Worm (Caenorhabditis elegans) whole organism, young adult: Measurements from ENCODE around the gene pals-16.

Experiments
- B0035.1 ChIP-seq: sonication (generic microtip); optimal IDR thresholded peaks from 2 replicates; lab custom pipeline; 2016; ENCODE audit warnings: missing genetic modification characterization, mild to moderate bottlenecking, missing compliant biosample characterization, missing genotype, missing genetic modification reagents
- B0261.1 ChIP-seq: sonication (generic microtip); optimal IDR thresholded peaks from 2 replicates; lab custom pipeline; 2016; ENCODE audit warnings: mild to moderate bottlenecking, missing genetic modification characterization, moderate library complexity, missing compliant biosample characterization
- D2030.7 ChIP-seq: fragments of 200-800 bp; sonication (Bioruptor generic); IDR thresholded peaks from 2 replicates; pipeline ENCODE4 v1.3.6; 2022; ENCODE audit warnings: missing genetic modification reagents, missing genetic modification characterization, missing compliant biosample characterization
- F10E7.11 ChIP-seq: sonication (generic microtip); optimal IDR thresholded peaks from 2 replicates; lab custom pipeline; 2017; ENCODE audit warnings: mild to moderate bottlenecking, missing genetic modification characterization, moderate library complexity, missing compliant biosample characterization
- F23B12.7 ChIP-seq: sonication (generic microtip); optimal IDR thresholded peaks from 2 replicates; lab custom pipeline; 2017; ENCODE audit warnings: missing genetic modification characterization, mild to moderate bottlenecking, missing compliant biosample characterization, antibody characterized with exemption, moderate library complexity; ENCODE audit not compliant: insufficient read depth
- F33H1.4 ChIP-seq: fragments of 200-800 bp; sonication (Bioruptor generic); IDR thresholded peaks from 2 replicates; pipeline ENCODE4 v1.3.6; 2022; ENCODE audit warnings: missing genetic modification reagents, missing genetic modification characterization, missing compliant biosample characterization
- F39B2.1 ChIP-seq: fragments of 200-800 bp; sonication (Bioruptor generic); IDR thresholded peaks from 2 replicates; pipeline ENCODE4 v1.3.6; 2022; ENCODE audit warnings: missing genetic modification reagents, missing genetic modification characterization, missing compliant biosample characterization
- F52B5.7 ChIP-seq: sonication (generic microtip); optimal IDR thresholded peaks from 2 replicates; lab custom pipeline; 2016; ENCODE audit warnings: mild to moderate bottlenecking, missing genetic modification characterization, missing compliant biosample characterization
- F55B11.4 ChIP-seq: sonication (generic microtip); optimal IDR thresholded peaks from 2 replicates; lab custom pipeline; 2016; ENCODE audit warnings: missing compliant biosample characterization, missing genetic modification characterization, borderline replicate concordance; ENCODE audit not compliant: insufficient read depth
- F57A8.1 ChIP-seq: fragments of 200-800 bp; sonication (Bioruptor generic); optimal IDR thresholded peaks from 2 replicates; lab custom pipeline; 2018; ENCODE audit warnings: mild to moderate bottlenecking, missing genetic modification characterization, moderate library complexity, missing compliant biosample characterization
- K11D2.4 ChIP-seq: fragments of 200-800 bp; sonication (Bioruptor generic); IDR thresholded peaks from 2 replicates; pipeline ENCODE4 v1.3.6; 2022; ENCODE audit warnings: missing genetic modification reagents, missing genetic modification characterization, missing compliant biosample characterization
- Y56A3A.18 ChIP-seq: fragments of 200-800 bp; sonication (Bioruptor generic); IDR thresholded peaks from 2 replicates; pipeline ENCODE4 v1.3.6; 2022; ENCODE audit warnings: missing genetic modification reagents, missing genetic modification characterization, missing compliant biosample characterization
- Y67H2A.10 ChIP-seq: fragments of 200-800 bp; sonication (Bioruptor generic); conservative IDR thresholded peaks from 2 replicates; pipeline ENCODE4 v1.3.6; 2022; ENCODE audit warnings: missing genetic modification reagents, missing genetic modification characterization, missing compliant biosample characterization
- atf-7 ChIP-seq: sonication (generic microtip); optimal IDR thresholded peaks from 2 replicates; lab custom pipeline; 2017; ENCODE audit warnings: mild to moderate bottlenecking, missing genetic modification characterization, missing compliant biosample characterization
- ccch-3 ChIP-seq: fragments of 200-800 bp; sonication (Bioruptor generic); optimal IDR thresholded peaks from 2 replicates; lab custom pipeline; 2018; ENCODE audit warnings: mild to moderate bottlenecking, missing genetic modification characterization, missing compliant biosample characterization
- cebp-1 ChIP-seq, 2 experiments: fragments of 200-800 bp in 1 of 2; sonication (Bioruptor generic) in 1 of 2; sonication (generic microtip) in 1 of 2; IDR thresholded peaks in 1 of 2; optimal IDR thresholded peaks in 1 of 2; 2 replicates each; pipeline versions ENCODE4 v1.3.6 to Lab custom; 2017 to 2022; ENCODE audit warnings: missing compliant biosample characterization in 2 of 2, missing genetic modification characterization in 2 of 2, mild to moderate bottlenecking in 1 of 2, missing genetic modification reagents in 1 of 2, moderate library complexity in 1 of 2
- ceh-79 ChIP-seq: sonication (generic microtip); optimal IDR thresholded peaks from 2 replicates; lab custom pipeline; 2017; ENCODE audit warnings: mild to moderate bottlenecking, missing genetic modification characterization, missing compliant biosample characterization
- die-1 ChIP-seq: sonication (generic microtip); optimal IDR thresholded peaks from 2 replicates; lab custom pipeline; 2016; ENCODE audit warnings: missing genotype, mild to moderate bottlenecking, missing genetic modification characterization, missing compliant biosample characterization
- dpl-1 ChIP-seq: fragments of 150-350 bp; optimal IDR thresholded peaks from 2 replicates; lab custom pipeline; 2014; ENCODE audit warnings: missing biosample characterization, missing genetic modification reagents, missing genetic modification characterization
- efl-1 ChIP-seq: fragments of 150-350 bp; optimal IDR thresholded peaks from 2 replicates; lab custom pipeline; 2014; ENCODE audit warnings: missing biosample characterization, missing genetic modification reagents, missing genetic modification characterization
- ekl-4 ChIP-seq: fragments of 200-800 bp; sonication (Bioruptor generic); IDR thresholded peaks from 2 replicates; pipeline ENCODE4 v1.3.6; 2022; ENCODE audit warnings: missing genetic modification reagents, missing genetic modification characterization, missing compliant biosample characterization
- hmg-1.2 ChIP-seq: fragments of 200-800 bp; sonication (Bioruptor generic); IDR thresholded peaks from 2 replicates; pipeline ENCODE4 v1.3.6; 2022; ENCODE audit warnings: missing genetic modification reagents, missing genetic modification characterization, missing compliant biosample characterization
- let-526 ChIP-seq: fragments of 200-800 bp; sonication (Bioruptor generic); IDR thresholded peaks from 2 replicates; pipeline ENCODE4 v1.3.6; 2022; ENCODE audit warnings: missing genetic modification reagents, missing genetic modification characterization, missing compliant biosample characterization
- let-607 ChIP-seq, 2 experiments: fragments of 200-800 bp in 1 of 2; sonication (Bioruptor generic) in 1 of 2; sonication (generic microtip) in 1 of 2; optimal IDR thresholded peaks; 2 replicates each; lab custom pipeline; 2016 to 2018; ENCODE audit warnings: mild to moderate bottlenecking in 2 of 2, missing compliant biosample characterization in 2 of 2, missing genetic modification characterization in 2 of 2, moderate library complexity in 2 of 2, missing genotype in 1 of 2
- lin-26 ChIP-seq: fragments of 200-800 bp; sonication (Bioruptor generic); IDR thresholded peaks from 2 replicates; pipeline ENCODE4 v1.3.6; 2022; ENCODE audit warnings: missing genetic modification reagents, missing genetic modification characterization, missing compliant biosample characterization
- lin-54 ChIP-seq: fragments of 200-800 bp; sonication (Bioruptor generic); optimal IDR thresholded peaks from 2 replicates; lab custom pipeline; 2018; ENCODE audit warnings: mild to moderate bottlenecking, missing genetic modification characterization, missing compliant biosample characterization
- lir-1 ChIP-seq: fragments of 200-800 bp; sonication (Bioruptor generic); conservative IDR thresholded peaks from 2 replicates; pipeline ENCODE4 v1.3.6; 2022; ENCODE audit warnings: missing genetic modification reagents, missing genetic modification characterization, missing compliant biosample characterization
- madf-3 ChIP-seq: fragments of 200-800 bp; sonication (Bioruptor generic); IDR thresholded peaks from 2 replicates; pipeline ENCODE4 v1.3.6; 2022; ENCODE audit warnings: missing genetic modification reagents, missing genetic modification characterization, missing compliant biosample characterization
- madf-8 ChIP-seq: fragments of 200-800 bp; sonication (Bioruptor generic); conservative IDR thresholded peaks from 2 replicates; pipeline ENCODE4 v1.3.6; 2022; ENCODE audit warnings: missing genetic modification reagents, missing genetic modification characterization, missing compliant biosample characterization
- mcd-1 ChIP-seq: fragments of 200-800 bp; sonication (Bioruptor generic); IDR thresholded peaks from 2 replicates; pipeline ENCODE4 v1.3.6; 2022; ENCODE audit warnings: missing genetic modification reagents, missing genetic modification characterization, missing compliant biosample characterization
- mes-4 ChIP-seq: sonication (generic microtip); optimal IDR thresholded peaks from 2 replicates; lab custom pipeline; 2016; ENCODE audit warnings: missing genotype, missing genetic modification characterization, missing compliant biosample characterization
- nfya-1 ChIP-seq: sonication (generic microtip); optimal IDR thresholded peaks from 2 replicates; lab custom pipeline; 2017; ENCODE audit warnings: antibody characterized with exemption, missing compliant biosample characterization, missing genetic modification characterization, borderline replicate concordance; ENCODE audit not compliant: insufficient read depth
- nfyb-1 ChIP-seq: fragments of 200-800 bp; sonication (Bioruptor generic); IDR thresholded peaks from 2 replicates; pipeline ENCODE4 v1.3.6; 2022; ENCODE audit warnings: missing genetic modification reagents, missing genetic modification characterization, missing compliant biosample characterization
- nhr-179 ChIP-seq: sonication (generic microtip); optimal IDR thresholded peaks from 2 replicates; lab custom pipeline; 2016; ENCODE audit warnings: mild to moderate bottlenecking, missing genetic modification characterization, missing compliant biosample characterization
- nhr-27 ChIP-seq: fragments of 200-800 bp; sonication (Bioruptor generic); optimal IDR thresholded peaks from 2 replicates; lab custom pipeline; 2018; ENCODE audit warnings: mild to moderate bottlenecking, missing genetic modification characterization, moderate library complexity, missing compliant biosample characterization
- nhr-90 ChIP-seq: sonication (generic microtip); optimal IDR thresholded peaks from 2 replicates; lab custom pipeline; 2016; ENCODE audit warnings: missing genotype, mild to moderate bottlenecking, missing genetic modification characterization, missing compliant biosample characterization
- pbrm-1 ChIP-seq: fragments of 200-800 bp; sonication (Bioruptor generic); IDR thresholded peaks from 2 replicates; pipeline ENCODE4 v1.3.6; 2022; ENCODE audit warnings: missing genetic modification reagents, missing genetic modification characterization, missing compliant biosample characterization
- rcor-1 ChIP-seq: fragments of 200-800 bp; sonication (Bioruptor generic); IDR thresholded peaks from 2 replicates; pipeline ENCODE4 v1.3.6; 2022; ENCODE audit warnings: missing genetic modification reagents, missing genetic modification characterization, missing compliant biosample characterization
- repo-1 ChIP-seq: sonication (generic microtip); optimal IDR thresholded peaks from 2 replicates; lab custom pipeline; 2017; ENCODE audit warnings: mild to moderate bottlenecking, missing genetic modification characterization, missing compliant biosample characterization
- sdz-38 ChIP-seq: sonication (generic microtip); optimal IDR thresholded peaks from 2 replicates; lab custom pipeline; 2016; ENCODE audit warnings: missing genotype, missing genetic modification characterization, missing compliant biosample characterization
- snpc-3.4 ChIP-seq: sonication (generic microtip); optimal IDR thresholded peaks from 2 replicates; lab custom pipeline; 2017; ENCODE audit warnings: missing genetic modification characterization, mild to moderate bottlenecking, missing compliant biosample characterization, antibody characterized with exemption, moderate library complexity, missing genotype, missing genetic modification reagents
- snpc-4 ChIP-seq, 5 experiments: fragments of 150-350 bp in 1 of 5; sonication (generic microtip) in 4 of 5; optimal IDR thresholded peaks; 2 replicates each; lab custom pipeline; 2014 to 2018; ENCODE audit warnings: missing genetic modification characterization in 5 of 5, missing biosample characterization in 3 of 5, antibody characterized with exemption in 2 of 5, mild to moderate bottlenecking in 2 of 5, missing compliant biosample characterization in 2 of 5, missing genotype in 2 of 5, moderate library complexity in 2 of 5, missing genetic modification reagents in 1 of 5
- somi-1 ChIP-seq: fragments of 200-800 bp; sonication (Bioruptor generic); optimal IDR thresholded peaks from 2 replicates; lab custom pipeline; 2018; ENCODE audit warnings: mild to moderate bottlenecking, missing genetic modification characterization, missing compliant biosample characterization
- ztf-25 ChIP-seq: fragments of 200-800 bp; sonication (Bioruptor generic); IDR thresholded peaks from 2 replicates; pipeline ENCODE4 v1.3.6; 2022; ENCODE audit warnings: missing genetic modification reagents, missing genetic modification characterization, missing compliant biosample characterization
- ztf-26 ChIP-seq: sonication (generic microtip); optimal IDR thresholded peaks from 2 replicates; lab custom pipeline; 2017; ENCODE audit warnings: missing genetic modification characterization, missing compliant biosample characterization
- ztf-3 ChIP-seq: fragments of 200-800 bp; sonication (Bioruptor generic); optimal IDR thresholded peaks from 2 replicates; lab custom pipeline; 2018; ENCODE audit warnings: mild to moderate bottlenecking, missing genetic modification characterization, missing compliant biosample characterization

pals-16 gene

ce11 chrIII:1424305-1424704 lies 24.5 kb downstream of the pals-16 start (continued):
- TF ChIP-seq F23B12.7 (tag; lab: Kevin White, UChicago) = peak; percentile 77
- no peak; the same call in 1 of the 2 replicates for TF ChIP-seq ekl-4
- TF ChIP-seq snpc-4 (GFP tag; optimal IDR thresholded peaks at IDR 0.05; lab: Kevin White, UChicago) = no peak
- peak in 3 of 4 experiments; percentile 9 to 32 (median 31) for TF ChIP-seq snpc-4 (tag; optimal IDR thresholded peaks at IDR 0.05; lab: Kevin White, UChicago)
- TF ChIP-seq dpl-1 (GFP tag; lab: Kevin White, UChicago) = peak; percentile 38
- no peak for TF ChIP-seq ceh-79 (tag; lab: Kevin White, UChicago)
- TF ChIP-seq hmg-1.2 (GFP tag; lab: Robert Waterston, UW) = peak; percentile 100
- no peak for TF ChIP-seq madf-8 (GFP tag; lab: Robert Waterston, UW)
- peak; percentile 67 for TF ChIP-seq rcor-1 (GFP tag; lab: Robert Waterston, UW)
- TF ChIP-seq F33H1.4 (GFP tag; lab: Robert Waterston, UW) = peak; percentile 58
- peak; percentile 96 for TF ChIP-seq B0261.1 (tag; lab: Kevin White, UChicago)
- TF ChIP-seq repo-1 (tag; lab: Kevin White, UChicago) = peak; percentile 68
- no peak for TF ChIP-seq nfya-1 (tag; lab: Kevin White, UChicago)
- peak; percentile 35; the same call in 1 of the 2 replicates for TF ChIP-seq let-526
- TF ChIP-seq F55B11.4 (tag; lab: Kevin White, UChicago) = no peak
- TF ChIP-seq efl-1 = peak; percentile 16
- TF ChIP-seq K11D2.4 (GFP tag; lab: Robert Waterston, UW) = peak; percentile 67
- peak; percentile 65 for TF ChIP-seq atf-7
- no peak for TF ChIP-seq F57A8.1 (GFP tag; lab: Kevin White, UChicago)
- no peak for TF ChIP-seq B0035.1 (tag; lab: Kevin White, UChicago)
- peak; percentile 87 for TF ChIP-seq lin-26 (GFP tag; lab: Robert Waterston, UW)
- TF ChIP-seq lin-54 (GFP tag; lab: Kevin White, UChicago) = peak; percentile 78
- no peak; the same call in none of the 2 replicates for TF ChIP-seq madf-3 (GFP tag; lab: Robert Waterston, UW)
- TF ChIP-seq pbrm-1 (GFP tag; lab: Robert Waterston, UW) = peak; percentile 69; the same call in 1 of the 2 replicates
- no peak for TF ChIP-seq mes-4 (tag; lab: Kevin White, UChicago)
- peak; percentile 31 for TF ChIP-seq nhr-27 (tag; lab: Kevin White, UChicago)
- peak; percentile 39; the same call in 1 of the 2 replicates for TF ChIP-seq cebp-1 (GFP tag; IDR thresholded peaks at IDR 0.05; lab: Robert Waterston, UW)
- peak; percentile 74 for TF ChIP-seq cebp-1 (tag; optimal IDR thresholded peaks at IDR 0.05; lab: Kevin White, UChicago)
- TF ChIP-seq nhr-90 = peak; percentile 78
- TF ChIP-seq nfyb-1 (GFP tag; lab: Robert Waterston, UW) = peak; percentile 84
- no peak for TF ChIP-seq Y67H2A.10 (GFP tag; lab: Robert Waterston, UW)
- peak; percentile 33 for TF ChIP-seq snpc-3.4
- TF ChIP-seq D2030.7 (GFP tag; lab: Robert Waterston, UW) = peak; percentile 82
- TF ChIP-seq mcd-1 (GFP tag; lab: Robert Waterston, UW) = peak; percentile 84
- TF ChIP-seq nhr-179 (tag; lab: Kevin White, UChicago) = no peak
- TF ChIP-seq somi-1 = no peak
- no peak for TF ChIP-seq ztf-3
- no peak for TF ChIP-seq sdz-38
- TF ChIP-seq F52B5.7 = peak; percentile 32
- TF ChIP-seq F10E7.11 (tag; lab: Kevin White, UChicago) = peak; percentile 59
- no peak for TF ChIP-seq F39B2.1 (GFP tag; lab: Robert Waterston, UW)
- 0 out of 2 replicates have a peak, but pooled peaks have one; percentile 47 for TF ChIP-seq ztf-25 (GFP tag; lab: Robert Waterston, UW)
- TF ChIP-seq ztf-26 = peak; percentile 67
- TF ChIP-seq Y56A3A.18 (GFP tag; lab: Robert Waterston, UW) = no peak
- TF ChIP-seq let-607 (tag; optimal IDR thresholded peaks at IDR 0.05; lab: Kevin White, UChicago) = peak in 1 of 2 experiments; percentile 6
- peak; percentile 69 for TF ChIP-seq lir-1 (GFP tag; lab: Robert Waterston, UW)
- no peak for TF ChIP-seq ccch-3 (GFP tag; lab: Kevin White, UChicago)
- peak; percentile 74 for TF ChIP-seq die-1
